Worm (Caenorhabditis elegans): ENCODE measurements around the gene ZK177.9.

DNA sequence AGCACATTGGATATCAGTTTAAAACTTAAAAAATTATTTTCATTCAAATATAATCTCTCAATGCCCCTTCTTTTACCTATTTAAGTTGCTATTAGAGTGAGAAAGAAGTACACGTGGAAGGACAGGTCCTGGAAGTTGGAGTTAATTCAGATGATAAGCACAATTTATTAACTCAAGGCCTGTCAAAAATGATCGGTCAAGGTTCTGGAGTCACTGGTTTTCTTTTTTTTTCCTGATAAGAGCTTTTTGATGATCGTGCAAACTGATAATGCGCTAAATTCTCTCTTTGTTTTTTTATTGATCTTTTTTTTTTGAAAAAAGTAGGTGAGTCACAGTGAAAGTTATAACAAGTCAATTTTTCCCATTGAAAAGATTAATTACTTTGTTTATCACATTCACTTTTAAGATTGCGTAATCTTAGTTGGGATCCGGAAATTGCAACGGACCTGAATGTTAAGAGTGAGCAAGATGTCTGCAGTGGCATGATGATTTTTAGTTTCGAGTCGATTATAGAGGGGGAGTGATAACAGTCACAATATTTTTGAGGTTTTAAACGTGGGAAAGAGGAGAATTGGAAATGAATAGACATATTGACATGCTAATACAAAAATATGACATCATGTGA is 5.0 kb downstream of the ZK177.9 start:
- TF ChIP-seq nhr-84 (tag; optimal IDR thresholded peaks at IDR 0.05) (no peak), snpc-4 (tag; optimal IDR thresholded peaks at IDR 0.05) (no peak)
